Fruit fly (Drosophila melanogaster) whole organism, wandering third instar larva: Measurements from ENCODE around the gene Glut4EF.

Experiments used
- Sp1 ChIP-seq: fragments of 200-800 bp; sonication (Bioruptor generic); optimal IDR thresholded peaks from 3 replicates; lab custom pipeline; 2019; ENCODE audit warnings: missing biosample characterization, mild to moderate bottlenecking, missing genetic modification characterization, moderate library complexity
- br ChIP-seq: fragments of 200-800 bp; sonication (Bioruptor generic); optimal IDR thresholded peaks from 2 replicates; lab custom pipeline; 2016; ENCODE audit warnings: missing biosample characterization, missing genetic modification characterization

dm6 chr3R:10040505-10040904, 166.0 kb downstream of the Glut4EF start:
- TF ChIP-seq br (no peak), Sp1 (GFP tag; lab: Kevin White, UChicago) (no peak)
